Worm (Caenorhabditis elegans) whole organism, L1 larva: ENCODE measurements around the gene Y110A2AL.7.

Experiments used
- C16A3.4 ChIP-seq: fragments of 150-350 bp; optimal IDR thresholded peaks from 2 replicates; lab custom pipeline; 2014; ENCODE audit warnings: missing biosample characterization, missing genetic modification characterization
- F16B12.6 ChIP-seq: fragments of 150-350 bp; optimal IDR thresholded peaks from 2 replicates; lab custom pipeline; 2014; ENCODE audit warnings: missing biosample characterization, missing genetic modification characterization
- Y116A8C.19 ChIP-seq: sonication (generic microtip); optimal IDR thresholded peaks from 2 replicates; lab custom pipeline; 2016; ENCODE audit warnings: missing compliant biosample characterization, missing genetic modification characterization, borderline replicate concordance
- aly-2 ChIP-seq: fragments of 150-350 bp; optimal IDR thresholded peaks from 2 replicates; lab custom pipeline; 2014; ENCODE audit warnings: missing biosample characterization, missing genetic modification characterization
- ceh-63 ChIP-seq: fragments of 200-800 bp; sonication (Bioruptor generic); optimal IDR thresholded peaks from 2 replicates; lab custom pipeline; 2018; ENCODE audit warnings: mild to moderate bottlenecking, missing genetic modification characterization, missing compliant biosample characterization
- ceh-90 ChIP-seq: sonication (generic microtip); optimal IDR thresholded peaks from 2 replicates; lab custom pipeline; 2016; ENCODE audit warnings: missing genetic modification characterization, missing compliant biosample characterization
- ces-1 ChIP-seq: fragments of 150-350 bp; optimal IDR thresholded peaks from 2 replicates; lab custom pipeline; 2014; ENCODE audit warnings: missing biosample characterization, missing genetic modification reagents, missing genetic modification characterization
- dpl-1 ChIP-seq, 3 experiments: fragments of 150-350 bp in 2 of 3; sonication (generic microtip) in 1 of 3; optimal IDR thresholded peaks; 2 replicates each; lab custom pipeline; 2014 to 2017; ENCODE audit warnings: missing biosample characterization in 3 of 3, missing genetic modification characterization in 3 of 3, missing genetic modification reagents in 3 of 3
- dsc-1 ChIP-seq: sonication (generic microtip); optimal IDR thresholded peaks from 2 replicates; lab custom pipeline; 2016; ENCODE audit warnings: mild to moderate bottlenecking, missing genetic modification characterization, missing compliant biosample characterization
- efl-1 ChIP-seq, 4 experiments: fragments of 150-350 bp; optimal IDR thresholded peaks in 3 of 4; peaks in 1 of 4; 1 replicate in 1 of 4; 2 replicates in 3 of 4; lab custom pipeline; 2014; ENCODE audit warnings: missing biosample characterization in 2 of 4, missing genetic modification characterization in 2 of 4, missing genetic modification reagents in 2 of 4
- egl-27 ChIP-seq, 2 experiments: fragments of 150-350 bp in 1 of 2; sonication (generic microtip); optimal IDR thresholded peaks; 3 replicates each; lab custom pipeline; 2017 to 2018; ENCODE audit warnings: missing biosample characterization in 2 of 2, missing genetic modification characterization in 2 of 2, missing genetic modification reagents in 2 of 2
- fkh-8 ChIP-seq: sonication (generic microtip); optimal IDR thresholded peaks from 2 replicates; lab custom pipeline; 2016; ENCODE audit warnings: mild to moderate bottlenecking, missing genetic modification characterization, missing compliant biosample characterization
- hlh-17 ChIP-seq: fragments of 200-800 bp; sonication (Bioruptor generic); optimal IDR thresholded peaks from 2 replicates; lab custom pipeline; 2018; ENCODE audit warnings: missing genetic modification characterization, mild to moderate bottlenecking, missing compliant biosample characterization, moderate library complexity, borderline replicate concordance
- hlh-4 ChIP-seq: sonication (generic microtip); optimal IDR thresholded peaks from 2 replicates; lab custom pipeline; 2016; ENCODE audit warnings: mild to moderate bottlenecking, missing genetic modification characterization, missing compliant biosample characterization
- lin-13 ChIP-seq: fragments of 150-350 bp; optimal IDR thresholded peaks from 2 replicates; lab custom pipeline; 2014; ENCODE audit warnings: missing biosample characterization, missing genetic modification reagents, missing genetic modification characterization
- lsy-2 ChIP-seq, 2 experiments: fragments of 150-350 bp; optimal IDR thresholded peaks; 2 replicates each; lab custom pipeline; 2014; ENCODE audit warnings: missing biosample characterization in 2 of 2, missing genetic modification characterization in 2 of 2
- nhr-11 ChIP-seq: fragments of 150-350 bp; optimal IDR thresholded peaks from 2 replicates; lab custom pipeline; 2014; ENCODE audit warnings: missing biosample characterization, missing genetic modification characterization
- nhr-19 ChIP-seq: fragments of 200-800 bp; sonication (Bioruptor generic); conservative IDR thresholded peaks from 2 replicates; pipeline ENCODE4 v1.3.6; 2022; ENCODE audit warnings: missing genetic modification characterization, missing compliant biosample characterization
- nhr-237 ChIP-seq: fragments of 150-350 bp; optimal IDR thresholded peaks from 2 replicates; lab custom pipeline; 2014; ENCODE audit warnings: missing biosample characterization, missing genetic modification characterization
- nhr-76 ChIP-seq: sonication (generic microtip); optimal IDR thresholded peaks from 2 replicates; lab custom pipeline; 2017; ENCODE audit warnings: missing biosample characterization, missing genetic modification characterization
- nhr-84 ChIP-seq: sonication (generic microtip); optimal IDR thresholded peaks from 2 replicates; lab custom pipeline; 2017; ENCODE audit warnings: missing biosample characterization, missing genetic modification characterization
- nhr-85 ChIP-seq: sonication (generic microtip); peaks from one replicate; lab custom pipeline; 2016; ENCODE audit warnings: missing genetic modification characterization, inconsistent platforms, missing compliant biosample characterization
- pqm-1 ChIP-seq: sonication (generic microtip); optimal IDR thresholded peaks from 3 replicates; lab custom pipeline; 2017; ENCODE audit warnings: missing biosample characterization, missing genetic modification characterization
- rnt-1 ChIP-seq: sonication (generic microtip); optimal IDR thresholded peaks from 2 replicates; lab custom pipeline; 2016; ENCODE audit warnings: mild to moderate bottlenecking, missing genetic modification characterization, moderate library complexity, missing compliant biosample characterization
- skn-1 ChIP-seq: fragments of 150-350 bp; optimal IDR thresholded peaks from 2 replicates; lab custom pipeline; 2014; ENCODE audit warnings: missing biosample characterization, missing genetic modification characterization
- swsn-7 ChIP-seq: sonication (generic microtip); optimal IDR thresholded peaks from 2 replicates; lab custom pipeline; 2016; ENCODE audit warnings: missing genetic modification characterization, missing compliant biosample characterization
- tbx-2 ChIP-seq: sonication (generic microtip); optimal IDR thresholded peaks from 2 replicates; lab custom pipeline; 2016; ENCODE audit warnings: missing genetic modification characterization, missing compliant biosample characterization
- unc-86 ChIP-seq: sonication (generic microtip); optimal IDR thresholded peaks from 2 replicates; lab custom pipeline; 2016; ENCODE audit warnings: missing genetic modification characterization, missing compliant biosample characterization
- unc-98 ChIP-seq: fragments of 200-800 bp; sonication (Bioruptor generic); IDR thresholded peaks from 2 replicates; pipeline ENCODE4 v1.3.6; 2022; ENCODE audit warnings: missing genetic modification characterization, missing compliant biosample characterization
- vab-15 ChIP-seq: sonication (generic microtip); optimal IDR thresholded peaks from 2 replicates; lab custom pipeline; 2017; ENCODE audit warnings: missing genotype, mild to moderate bottlenecking, missing genetic modification characterization, missing compliant biosample characterization
- zag-1 ChIP-seq: fragments of 150-350 bp; optimal IDR thresholded peaks from 2 replicates; lab custom pipeline; 2014; ENCODE audit warnings: missing biosample characterization, missing genetic modification characterization
- zip-4 ChIP-seq: fragments of 200-800 bp; sonication (Bioruptor generic); optimal IDR thresholded peaks from 2 replicates; lab custom pipeline; 2018; ENCODE audit warnings: mild to moderate bottlenecking, missing genetic modification characterization, moderate library complexity, missing compliant biosample characterization
- ztf-11 ChIP-seq, 2 experiments: sonication (generic microtip); optimal IDR thresholded peaks; 2 replicates each; lab custom pipeline; 2016 to 2017; ENCODE audit warnings: missing genetic modification characterization in 2 of 2, missing biosample characterization in 1 of 2, missing compliant biosample characterization in 1 of 2

Gene Y110A2AL.7

DNA sequence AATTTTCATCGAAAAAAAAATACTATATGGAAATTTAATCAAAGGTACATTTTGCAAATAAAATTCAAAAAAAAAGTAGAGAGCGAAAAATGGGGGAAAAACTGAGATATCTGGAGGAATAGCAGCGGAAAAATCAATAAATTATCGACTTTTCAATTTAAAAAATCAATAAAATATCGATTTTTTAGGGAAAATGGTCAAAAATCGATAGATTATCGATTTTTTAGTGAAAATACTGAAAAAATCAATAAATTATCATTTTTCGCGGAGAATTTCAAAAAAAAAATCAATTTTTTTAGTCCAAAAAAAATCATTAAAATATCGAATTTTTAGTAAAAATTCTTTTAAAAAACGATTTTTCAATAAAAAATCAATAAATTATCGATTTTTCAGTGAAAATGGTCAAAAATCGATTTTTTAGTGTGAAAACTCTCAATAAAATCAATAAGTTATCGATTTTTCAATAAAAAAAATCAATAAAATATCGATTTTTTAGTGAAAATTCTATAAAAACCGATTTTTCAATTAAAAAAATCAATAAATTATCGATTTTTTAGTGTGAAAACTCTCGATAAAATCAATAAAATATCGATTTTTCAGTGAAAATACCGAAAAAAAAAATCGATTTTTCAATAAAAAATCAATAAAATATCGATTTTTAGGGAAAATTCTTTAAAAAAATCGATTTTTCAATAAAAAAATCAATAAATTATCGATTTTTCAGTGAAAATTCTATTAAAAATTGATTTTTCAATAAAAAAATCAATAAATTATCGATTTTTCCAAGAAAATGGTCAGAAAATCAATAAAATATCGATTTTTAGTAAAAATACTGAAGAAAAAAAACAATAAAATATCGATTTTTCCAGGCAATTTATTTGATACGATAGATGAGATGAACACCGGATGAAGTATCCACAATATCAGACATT lies 42.8 kb upstream of the Y110A2AL.7 start:
- TF ChIP-seq nhr-237 (tag; lab: Kevin White, UChicago), result no peak
- TF ChIP-seq Y116A8C.19 (tag; lab: Kevin White, UChicago), result no peak

DNA sequence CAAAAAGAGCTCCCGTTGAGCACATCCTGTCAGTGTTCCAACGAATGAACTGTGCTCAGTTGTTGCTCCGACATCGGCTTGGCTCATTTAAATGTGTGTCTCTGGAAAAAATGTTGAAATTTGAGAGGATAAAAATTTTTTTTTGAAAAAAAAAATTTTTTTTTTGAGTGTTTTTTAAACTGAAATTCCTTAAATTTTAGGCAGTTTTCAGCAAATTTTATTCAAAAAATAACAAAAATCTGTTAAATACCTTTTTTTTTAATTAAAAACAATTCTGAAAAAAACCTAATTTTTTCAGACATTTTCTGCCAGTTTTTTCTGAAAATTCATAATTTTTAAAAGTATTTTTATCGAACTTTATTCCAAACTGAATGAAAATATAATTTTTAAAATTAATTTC lies 41.8 kb upstream of the Y110A2AL.7 start, which contains the start of gene pigw-1:
Gene pigw-1 (minus strand): TSS at position 101 of the 400 bp plus-strand sequence.
- TF ChIP-seq unc-98 (no peak), swsn-7 (tag; lab: Kevin White, UChicago) (no peak), vab-15 (tag; lab: Kevin White, UChicago) (no peak), hlh-17 (GFP tag; lab: Kevin White, UChicago) (no peak), dpl-1 (GFP tag; optimal IDR thresholded peaks at IDR 0.05; lab: Kevin White, UChicago) (no peak), tbx-2 (tag; lab: Kevin White, UChicago) (no peak), nhr-237 (tag; lab: Kevin White, UChicago) (no peak)

DNA sequence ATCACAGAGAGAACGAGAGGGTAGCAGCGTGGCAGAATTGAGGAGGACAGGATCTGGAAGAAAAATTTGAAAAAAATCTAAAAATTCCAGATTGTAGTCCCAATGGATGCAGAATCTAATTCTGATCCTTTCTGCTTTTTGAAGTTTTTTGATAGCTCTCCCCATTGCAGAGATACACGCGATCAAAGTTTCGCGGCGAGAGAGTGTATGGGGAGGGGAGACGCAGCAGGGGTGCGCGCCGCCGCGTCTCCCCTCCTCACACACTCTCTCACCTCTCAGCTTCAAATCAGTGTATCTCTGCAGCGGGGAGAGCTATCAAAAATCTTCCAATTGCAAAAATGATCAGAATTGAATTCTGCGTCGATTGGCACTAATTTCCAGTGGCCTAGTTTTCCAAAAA lies 38.1 kb upstream of the Y110A2AL.7 start:
- TF ChIP-seq nhr-85 (tag; lab: Kevin White, UChicago), result no peak
- TF ChIP-seq hlh-4 (tag; lab: Kevin White, UChicago), result no peak
- no peak for TF ChIP-seq skn-1 (tag; lab: Kevin White, UChicago)
- no peak for TF ChIP-seq egl-27 (tag; optimal IDR thresholded peaks at IDR 0.05; lab: Kevin White, UChicago)
- TF ChIP-seq ces-1 (GFP tag; lab: Kevin White, UChicago), result no peak
- TF ChIP-seq zip-4, result no peak
- peak; percentile 16 for TF ChIP-seq lin-13 (GFP tag; lab: Kevin White, UChicago)
- TF ChIP-seq ceh-90, result no peak
- TF ChIP-seq aly-2 (tag; lab: Kevin White, UChicago), result no peak

DNA sequence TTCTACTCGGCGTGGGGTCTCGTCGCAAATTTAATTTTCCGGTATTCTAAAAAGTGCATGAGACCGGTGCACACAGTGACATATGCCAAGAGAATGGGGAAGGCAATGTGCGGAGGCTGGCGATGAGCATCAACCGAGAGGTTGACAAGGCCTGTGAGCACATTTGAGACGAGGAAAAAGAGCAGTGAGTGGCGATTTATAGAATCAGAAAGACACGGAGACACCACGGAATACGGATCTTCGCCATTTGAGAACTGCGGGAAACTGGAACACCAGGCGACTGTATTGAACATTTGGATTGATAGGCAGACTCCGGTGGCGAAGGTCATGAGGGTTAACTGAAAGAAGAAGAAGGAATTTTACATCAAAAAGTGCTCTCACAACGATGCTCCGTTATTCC lies 35.9 kb upstream of the Y110A2AL.7 start:
- TF ChIP-seq efl-1 (optimal IDR thresholded peaks at IDR 0.05; lab: Kevin White, UChicago) (no peak), efl-1 (GFP tag; optimal IDR thresholded peaks at IDR 0.05 in 1 of 2; lab: Kevin White, UChicago) (no peak), swsn-7 (tag; lab: Kevin White, UChicago) (no peak), zag-1 (no peak), dsc-1 (tag; lab: Kevin White, UChicago) (no peak), unc-86 (tag; lab: Kevin White, UChicago) (no peak), F16B12.6 (tag; lab: Kevin White, UChicago) (no peak), ztf-11 (tag; optimal IDR thresholded peaks at IDR 0.05; lab: Kevin White, UChicago) (no peak), pqm-1 (tag; lab: Kevin White, UChicago) (no peak), nhr-76 (tag; lab: Kevin White, UChicago) (no peak), fkh-8 (tag; lab: Kevin White, UChicago) (no peak), ceh-90 (no peak), nhr-11 (tag; lab: Kevin White, UChicago) (no peak), ceh-63 (GFP tag; lab: Kevin White, UChicago) (no peak)

DNA sequence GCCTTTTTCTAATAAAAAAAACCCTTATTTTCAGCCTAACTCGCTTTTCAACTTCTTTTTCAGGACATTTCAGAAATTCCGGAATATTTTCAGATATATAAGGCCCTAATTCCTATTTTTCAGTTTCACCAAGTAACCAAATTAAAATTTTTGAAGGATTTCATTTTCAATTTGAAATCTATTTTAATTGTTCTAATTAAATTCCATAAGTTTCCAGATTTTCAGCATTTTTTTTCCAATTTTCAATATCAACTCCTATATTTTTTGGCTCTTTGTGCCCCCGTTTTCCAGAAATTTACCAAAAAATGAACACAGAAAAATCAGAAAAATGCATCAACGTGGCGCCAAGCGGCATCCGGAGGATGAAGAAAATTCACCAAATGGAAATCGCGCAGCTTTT lies 31.8 kb upstream of the Y110A2AL.7 start, which contains the start of gene Y110A2AL.1:
Gene Y110A2AL.1 (plus strand): TSS at position 301 of the 400 bp plus-strand sequence.
- TF ChIP-seq rnt-1 (tag; lab: Kevin White, UChicago) (no peak), C16A3.4 (tag; lab: Kevin White, UChicago) (no peak), nhr-84 (tag; lab: Kevin White, UChicago) (no peak), nhr-19 (GFP tag; lab: Robert Waterston, UW) (no peak), lsy-2 (tag; optimal IDR thresholded peaks at IDR 0.05; lab: Kevin White, UChicago) (no peak)
- TF ChIP-seq, all 84 proteins: peak for 0
